Worm (Caenorhabditis elegans) whole organism, mixed stage, embryonic: ENCODE data around the gene nhr-173.

Experiments
- M03D4.4 ChIP-seq: sonication (generic microtip); optimal IDR thresholded peaks from 2 replicates; lab custom pipeline; 2017; ENCODE audit warnings: mild to moderate bottlenecking, missing genetic modification characterization, missing compliant biosample characterization
- blmp-1 ChIP-seq: fragments of 150-350 bp; optimal IDR thresholded peaks from 2 replicates; lab custom pipeline; 2014; ENCODE audit warnings: missing biosample characterization, missing genetic modification characterization
- ceh-39 ChIP-seq: fragments of 150-350 bp; optimal IDR thresholded peaks from 2 replicates; lab custom pipeline; 2014; ENCODE audit warnings: missing biosample characterization, missing genetic modification characterization
- ceh-43 ChIP-seq: fragments of 200-800 bp; sonication (Bioruptor generic); optimal IDR thresholded peaks from 2 replicates; lab custom pipeline; 2018; ENCODE audit warnings: mild to moderate bottlenecking, missing genetic modification characterization, moderate library complexity, missing compliant biosample characterization
- ceh-83 ChIP-seq: fragments of 200-800 bp; sonication (Bioruptor generic); optimal IDR thresholded peaks from 2 replicates; lab custom pipeline; 2018; ENCODE audit warnings: mild to moderate bottlenecking, missing genetic modification characterization, missing compliant biosample characterization
- cnd-1 ChIP-seq: fragments of 200-800 bp; sonication (Bioruptor generic); optimal IDR thresholded peaks from 2 replicates; lab custom pipeline; 2018; ENCODE audit warnings: mild to moderate bottlenecking, missing genetic modification characterization, missing compliant biosample characterization
- elt-1 ChIP-seq: sonication (generic microtip); optimal IDR thresholded peaks from 2 replicates; lab custom pipeline; 2017; ENCODE audit warnings: missing genetic modification characterization, mild to moderate bottlenecking, missing compliant biosample characterization, antibody characterized with exemption, moderate library complexity, borderline replicate concordance; ENCODE audit not compliant: insufficient read depth
- elt-3 ChIP-seq: fragments of 150-350 bp; optimal IDR thresholded peaks from 2 replicates; lab custom pipeline; 2014; ENCODE audit warnings: missing biosample characterization, missing genetic modification characterization
- flh-1 ChIP-seq: fragments of 200-800 bp; sonication (Bioruptor generic); optimal IDR thresholded peaks from 2 replicates; lab custom pipeline; 2018; ENCODE audit warnings: mild to moderate bottlenecking, missing genetic modification characterization, moderate library complexity, missing compliant biosample characterization
- ham-2 ChIP-seq: fragments of 200-800 bp; sonication (Bioruptor generic); optimal IDR thresholded peaks from 2 replicates; lab custom pipeline; 2018; ENCODE audit warnings: mild to moderate bottlenecking, missing genetic modification characterization, missing compliant biosample characterization
- hlh-1 ChIP-seq: fragments of 150-350 bp; optimal IDR thresholded peaks from 2 replicates; lab custom pipeline; 2014; ENCODE audit warnings: missing biosample characterization, missing genetic modification reagents, missing genetic modification characterization
- lin-13 ChIP-seq: fragments of 150-350 bp; optimal IDR thresholded peaks from 2 replicates; lab custom pipeline; 2014; ENCODE audit warnings: missing biosample characterization, missing genetic modification characterization
- lin-32 ChIP-seq: fragments of 200-800 bp; sonication (Bioruptor generic); optimal IDR thresholded peaks from 2 replicates; lab custom pipeline; 2018; ENCODE audit warnings: mild to moderate bottlenecking, missing genetic modification characterization, missing compliant biosample characterization
- lsy-2 ChIP-seq: fragments of 150-350 bp; optimal IDR thresholded peaks from 2 replicates; lab custom pipeline; 2014; ENCODE audit warnings: missing biosample characterization, missing genetic modification characterization
- mab-5 ChIP-seq: fragments of 150-350 bp; optimal IDR thresholded peaks from 2 replicates; lab custom pipeline; 2014; ENCODE audit warnings: missing biosample characterization, missing genetic modification characterization
- mep-1 ChIP-seq: fragments of 150-350 bp; optimal IDR thresholded peaks from 2 replicates; lab custom pipeline; 2017; ENCODE audit warnings: missing biosample characterization, missing genetic modification reagents, missing genetic modification characterization, inconsistent platforms
- mls-2 ChIP-seq: sonication (generic microtip); optimal IDR thresholded peaks from 2 replicates; lab custom pipeline; 2016; ENCODE audit warnings: mild to moderate bottlenecking, missing genetic modification characterization, moderate library complexity, missing compliant biosample characterization
- nhr-12 ChIP-seq: fragments of 150-350 bp; optimal IDR thresholded peaks from 2 replicates; lab custom pipeline; 2014; ENCODE audit warnings: missing biosample characterization, missing genetic modification characterization
- nhr-237 ChIP-seq: fragments of 150-350 bp; optimal IDR thresholded peaks from 2 replicates; lab custom pipeline; 2014; ENCODE audit warnings: missing biosample characterization, missing genetic modification characterization
- nhr-28 ChIP-seq: fragments of 150-350 bp; optimal IDR thresholded peaks from 2 replicates; lab custom pipeline; 2014; ENCODE audit warnings: missing biosample characterization, missing genetic modification characterization
- nhr-76 ChIP-seq: sonication (generic microtip); optimal IDR thresholded peaks from 2 replicates; lab custom pipeline; 2017; ENCODE audit warnings: missing biosample characterization, missing genetic modification characterization
- sem-2 ChIP-seq: fragments of 200-800 bp; sonication (Bioruptor generic); optimal IDR thresholded peaks from 2 replicates; lab custom pipeline; 2018; ENCODE audit warnings: mild to moderate bottlenecking, missing genetic modification characterization, missing compliant biosample characterization
- snpc-4 ChIP-seq: fragments of 150-350 bp; optimal IDR thresholded peaks from 2 replicates; lab custom pipeline; 2014; ENCODE audit warnings: missing biosample characterization, missing genetic modification characterization
- tbx-8 ChIP-seq: fragments of 200-800 bp; sonication (Bioruptor generic); optimal IDR thresholded peaks from 2 replicates; lab custom pipeline; 2018; ENCODE audit warnings: mild to moderate bottlenecking, missing genetic modification characterization, moderate library complexity, missing compliant biosample characterization
- unc-120 ChIP-seq: sonication (generic microtip); optimal IDR thresholded peaks from 2 replicates; lab custom pipeline; 2017; ENCODE audit warnings: missing genetic modification characterization, missing compliant biosample characterization; ENCODE audit not compliant: poor library complexity, severe bottlenecking
- unc-39 ChIP-seq: fragments of 150-350 bp; optimal IDR thresholded peaks from 2 replicates; lab custom pipeline; 2014; ENCODE audit warnings: missing biosample characterization, missing genetic modification characterization
- unc-62 ChIP-seq: fragments of 150-350 bp; optimal IDR thresholded peaks from 2 replicates; lab custom pipeline; 2014; ENCODE audit warnings: missing biosample characterization, missing genetic modification reagents, missing genetic modification characterization
- zip-8 ChIP-seq: fragments of 150-350 bp; optimal IDR thresholded peaks from 2 replicates; lab custom pipeline; 2014; ENCODE audit warnings: missing biosample characterization, missing genetic modification characterization
- ztf-11 ChIP-seq: fragments of 150-350 bp; optimal IDR thresholded peaks from 2 replicates; lab custom pipeline; 2014; ENCODE audit warnings: missing biosample characterization, missing genetic modification characterization

Gene nhr-173

DNA sequence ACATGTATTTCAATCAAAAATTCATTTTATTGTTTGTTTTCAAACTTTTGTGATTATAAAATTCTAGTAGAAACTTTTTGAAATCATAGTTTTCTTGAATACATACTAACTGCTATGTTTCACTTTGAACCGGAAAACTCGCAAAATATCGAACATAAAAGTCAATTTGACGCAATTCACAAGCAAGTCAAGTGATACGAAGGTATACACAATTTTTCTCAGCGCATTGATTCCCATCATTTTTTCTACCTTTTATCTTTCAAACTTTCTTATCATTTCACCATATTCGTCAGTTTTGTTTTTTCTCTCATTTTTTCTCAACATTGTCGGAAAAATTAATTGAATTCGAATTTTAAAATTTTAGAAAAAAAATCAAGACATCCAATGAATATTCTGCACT is at the start of gene nhr-173:
Gene nhr-173, plus strand, starts transcription at position 366 of the 400 bp plus-strand sequence.
- TF ChIP-seq lin-13 (tag; lab: Kevin White, UChicago) (no peak), unc-39 (tag; lab: Kevin White, UChicago) (no peak), cnd-1 (tag; lab: Kevin White, UChicago) (no peak), nhr-76 (tag; lab: Kevin White, UChicago) (no peak)

DNA sequence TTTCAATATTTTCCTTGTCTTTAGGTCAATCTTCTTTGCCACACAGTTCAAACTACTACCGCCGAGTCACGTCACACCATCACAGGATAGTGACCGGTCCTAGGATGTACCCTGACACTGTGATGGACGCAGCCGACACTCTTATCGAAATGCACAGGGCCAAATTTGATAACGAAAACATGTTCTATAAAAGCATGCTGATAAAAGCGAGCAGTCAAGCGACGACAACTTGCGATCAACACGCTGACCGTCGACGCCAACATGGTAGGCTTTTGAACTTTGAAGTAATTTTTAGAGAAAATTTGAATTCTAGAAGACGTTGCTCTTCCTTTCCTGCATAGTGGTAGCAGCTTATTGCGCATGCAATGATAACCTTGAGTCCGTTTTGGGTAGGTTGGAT is 48.3 kb upstream of the nhr-173 start, which contains the start of gene cpr-6:
Gene cpr-6, plus strand, starts transcription at position 217 of the 400 bp plus-strand sequence.
- no peak for TF ChIP-seq cnd-1 (tag; lab: Kevin White, UChicago)
- no peak for TF ChIP-seq nhr-12 (tag; lab: Kevin White, UChicago)
- no peak for TF ChIP-seq zip-8
- no peak for TF ChIP-seq lsy-2 (tag; lab: Kevin White, UChicago)
- TF ChIP-seq M03D4.4 (tag; lab: Kevin White, UChicago), result no peak
- TF ChIP-seq unc-120 (tag; lab: Kevin White, UChicago), result no peak
- no peak for TF ChIP-seq lin-32
- TF ChIP-seq mab-5 (tag; lab: Kevin White, UChicago), result no peak
- TF ChIP-seq elt-3 (tag; lab: Kevin White, UChicago), result no peak
- no peak for TF ChIP-seq blmp-1 (tag; lab: Kevin White, UChicago)
- no peak for TF ChIP-seq ceh-83 (GFP tag; lab: Kevin White, UChicago)
- TF ChIP-seq sem-2 (GFP tag; lab: Kevin White, UChicago), result no peak
- no peak for TF ChIP-seq nhr-237 (tag; lab: Kevin White, UChicago)
- no peak for TF ChIP-seq ham-2
- TF ChIP-seq ceh-39 (tag; lab: Kevin White, UChicago), result no peak
- no peak for TF ChIP-seq snpc-4 (tag; lab: Kevin White, UChicago)
- no peak for TF ChIP-seq ceh-43
- no peak for TF ChIP-seq lin-13 (tag; lab: Kevin White, UChicago)
- TF ChIP-seq tbx-8 (GFP tag; lab: Kevin White, UChicago), result no peak
- TF ChIP-seq unc-39 (tag; lab: Kevin White, UChicago), result no peak
- TF ChIP-seq, all 35 proteins: peak for 0

DNA sequence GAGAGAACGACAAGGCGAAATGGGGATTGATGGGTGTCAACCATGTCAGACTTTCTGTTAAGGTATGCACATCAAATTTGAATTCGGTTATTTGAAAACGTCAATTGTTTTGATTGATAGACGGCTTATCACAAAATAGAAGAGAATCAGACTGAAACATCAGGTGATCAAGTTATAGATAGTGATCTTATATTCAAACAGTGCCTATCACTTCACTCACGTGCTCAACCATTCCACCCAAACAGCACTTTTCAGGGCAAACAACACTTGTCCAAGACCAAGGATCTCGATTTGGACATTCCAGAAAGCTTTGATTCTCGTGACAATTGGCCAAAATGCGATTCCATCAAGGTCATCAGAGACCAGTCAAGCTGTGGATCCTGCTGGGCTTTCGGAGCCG is 47.7 kb upstream of the nhr-173 start:
- TF ChIP-seq unc-120 (tag; lab: Kevin White, UChicago) (no peak), M03D4.4 (tag; lab: Kevin White, UChicago) (no peak)

DNA sequence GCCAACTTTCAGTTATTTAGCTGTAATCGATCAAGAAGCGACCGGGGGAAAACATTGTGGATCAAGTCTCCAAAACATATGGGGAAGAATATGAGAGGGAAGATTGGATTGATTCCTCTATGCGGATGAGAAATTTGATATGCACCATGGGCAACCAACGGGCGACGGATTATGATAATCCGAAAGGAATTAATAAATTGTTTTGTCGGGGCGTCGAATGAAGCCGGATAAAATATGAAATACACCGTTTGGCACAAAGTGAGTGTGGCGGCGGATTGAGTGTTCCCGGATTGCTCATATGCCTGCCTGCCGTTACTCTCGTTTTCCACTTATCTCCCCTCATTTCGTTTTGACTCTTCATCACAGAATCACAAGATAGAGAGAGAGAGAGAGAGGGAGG is 46.1 kb upstream of the nhr-173 start:
- no peak for TF ChIP-seq ceh-43
- TF ChIP-seq nhr-12 (tag; lab: Kevin White, UChicago), result no peak
- TF ChIP-seq nhr-76 (tag; lab: Kevin White, UChicago), result no peak
- no peak for TF ChIP-seq unc-39 (tag; lab: Kevin White, UChicago)
- TF ChIP-seq nhr-28, result no peak
- no peak for TF ChIP-seq ham-2
- no peak for TF ChIP-seq ztf-11 (tag; lab: Kevin White, UChicago)
- TF ChIP-seq unc-62 (GFP tag; lab: Kevin White, UChicago), result no peak
- no peak for TF ChIP-seq zip-8
- no peak for TF ChIP-seq ceh-39 (tag; lab: Kevin White, UChicago)
- TF ChIP-seq mls-2 (tag; lab: Kevin White, UChicago), result no peak
- no peak for TF ChIP-seq M03D4.4 (tag; lab: Kevin White, UChicago)
- no peak for TF ChIP-seq elt-3 (tag; lab: Kevin White, UChicago)
- TF ChIP-seq lin-13 (tag; lab: Kevin White, UChicago), result no peak
- TF ChIP-seq flh-1 (GFP tag; lab: Kevin White, UChicago), result no peak
- no peak for TF ChIP-seq mab-5 (tag; lab: Kevin White, UChicago)
- no peak for TF ChIP-seq ceh-83 (GFP tag; lab: Kevin White, UChicago)
- TF ChIP-seq, all 35 proteins: peak for 0

DNA sequence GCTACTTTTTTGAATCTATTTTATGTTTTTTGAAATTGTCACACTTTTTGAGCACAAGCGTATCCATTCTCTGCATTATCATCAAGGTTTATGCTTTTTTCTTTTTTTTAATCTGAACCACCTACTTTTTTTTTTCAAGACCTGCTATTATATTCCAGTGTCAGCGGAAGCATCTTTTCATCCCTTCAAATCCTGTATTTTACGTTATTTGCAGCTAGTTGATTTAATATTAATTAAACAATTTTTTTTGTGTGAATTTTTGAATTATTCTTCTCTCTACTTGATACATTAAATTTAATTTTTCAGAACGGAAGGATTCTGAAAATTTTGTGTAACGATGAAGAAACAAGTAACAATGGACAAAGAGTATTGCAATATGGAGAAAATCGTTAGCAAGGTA is 45.6 kb upstream of the nhr-173 start, which contains the start of gene C25B8.8:
Gene C25B8.8, plus strand, starts transcription at position 301 of the 400 bp plus-strand sequence.
- TF ChIP-seq mls-2 (tag; lab: Kevin White, UChicago) (no peak), M03D4.4 (tag; lab: Kevin White, UChicago) (no peak), flh-1 (GFP tag; lab: Kevin White, UChicago) (no peak), lsy-2 (tag; lab: Kevin White, UChicago) (no peak), unc-39 (tag; lab: Kevin White, UChicago) (no peak), zip-8 (no peak), elt-1 (tag; lab: Kevin White, UChicago) (no peak), nhr-12 (tag; lab: Kevin White, UChicago) (no peak), hlh-1 (no peak), mep-1 (no peak)
